Fruit fly (Drosophila melanogaster): Measurements from ENCODE around the gene Dic1.
A peak's percentile ranks its signal among the peaks of the same experiment; 100 is the strongest.

- no peak for TF ChIP-seq pdm3 (GFP tag; optimal IDR thresholded peaks at IDR 0.05)
- TF ChIP-seq dac (GFP tag; optimal IDR thresholded peaks at IDR 0.05): no peak
- no peak for TF ChIP-seq OdsH (GFP tag; optimal IDR thresholded peaks at IDR 0.05)
- TF ChIP-seq Gug (GFP tag; IDR thresholded peaks at IDR 0.05): no peak
- TF ChIP-seq Smox (GFP tag; optimal IDR thresholded peaks at IDR 0.05): peak; percentile 30
- no peak for TF ChIP-seq CG11762 (GFP tag; optimal IDR thresholded peaks at IDR 0.05; ENCODE audit: insufficient read depth)
- no peak for TF ChIP-seq CG6163 (GFP tag; IDR thresholded peaks at IDR 0.05)
- no peak for TF ChIP-seq svp (GFP tag)
- no peak for TF ChIP-seq Hr39 (GFP tag; optimal IDR thresholded peaks at IDR 0.05)
- TF ChIP-seq CG6854 (GFP tag; optimal IDR thresholded peaks at IDR 0.05): peak; percentile 44
- TF ChIP-seq CG11902 (GFP tag; optimal IDR thresholded peaks at IDR 0.05): no peak
- no peak for TF ChIP-seq achi (GFP tag; optimal IDR thresholded peaks at IDR 0.05)
- no peak for TF ChIP-seq CG32006 (GFP tag; optimal IDR thresholded peaks at IDR 0.05)
- no peak for TF ChIP-seq CG10669 (GFP tag; optimal IDR thresholded peaks at IDR 0.05)
These were observed 37.1 kb downstream of the Dic1 start, which contains the start of gene GILT1 for dm6 chr3R:13401722-13402296.

Data from whole organism, prepupa.